Fruit fly (Drosophila melanogaster) Kc167 (cell line): ENCODE data around the gene psd.

Experiments used
- Myc ChIP-seq: fragments of >200 bp; optimal IDR thresholded peaks from 2 replicates; lab custom pipeline; 2017; ENCODE audit warnings: missing external identifiers
- Sin3A ChIP-seq: fragments of >200 bp; optimal IDR thresholded peaks from 2 replicates; lab custom pipeline; 2018; ENCODE audit warnings: missing external identifiers
- h ChIP-seq: fragments of >200 bp; optimal IDR thresholded peaks from 3 replicates; lab custom pipeline; 2018; ENCODE audit warnings: missing external identifiers
- insv ChIP-seq: fragments of >200 bp; optimal IDR thresholded peaks from 3 replicates; lab custom pipeline; 2018; ENCODE audit warnings: missing external identifiers
- psq ChIP-seq: fragments of >200 bp; optimal IDR thresholded peaks from 2 replicates; lab custom pipeline; 2017; ENCODE audit warnings: missing external identifiers
- ttk ChIP-seq: sonication (Bioruptor generic); optimal IDR thresholded peaks from 2 replicates; lab custom pipeline; 2017; ENCODE audit warnings: missing external identifiers

The psd gene

DNA sequence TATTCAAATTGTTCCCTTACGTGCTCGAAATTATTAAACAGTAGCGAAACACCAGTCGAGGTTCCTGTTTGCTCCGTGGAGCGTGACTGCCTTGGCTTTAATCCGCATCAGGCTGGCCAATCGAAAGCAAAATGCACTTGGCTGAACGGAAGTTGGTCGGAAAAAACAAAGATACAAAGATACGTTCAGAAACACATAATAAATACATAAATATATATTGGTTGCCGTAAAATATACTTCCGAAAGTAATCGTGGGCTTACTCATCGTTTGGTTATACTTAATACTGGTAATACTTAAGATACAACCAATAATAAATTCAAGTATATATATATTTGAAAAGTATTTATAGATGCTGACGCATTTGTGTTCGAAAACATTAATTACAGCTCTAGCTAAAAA, at the start of gene psd:
Gene psd, minus strand, starts transcription at position 101 of the 400 bp plus-strand sequence.
- TF ChIP-seq psq (lab: Kevin White, UChicago) (no peak), insv (lab: Kevin White, UChicago) (no peak), h (lab: Kevin White, UChicago) (no peak), Myc (lab: Kevin White, UChicago) (no peak), Sin3A (lab: Kevin White, UChicago) (no peak), ttk (no peak)

DNA sequence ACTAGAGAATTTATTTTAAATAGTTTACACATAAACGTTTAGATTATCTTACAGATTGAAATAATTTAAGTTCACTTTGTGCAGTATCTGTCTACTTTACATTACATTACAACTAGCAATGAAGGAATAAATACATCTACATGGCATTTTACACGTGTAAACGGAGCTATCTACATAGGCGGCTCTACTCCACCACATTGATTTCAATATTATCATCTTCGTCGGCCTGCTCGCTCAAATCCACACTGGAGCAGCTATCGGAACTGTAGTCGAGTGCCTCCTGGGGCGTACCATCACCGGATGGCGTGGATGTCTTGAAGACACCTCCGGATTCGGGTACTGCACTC, 48.3 kb upstream of the psd start:
- TF ChIP-seq ttk (no peak), Myc (lab: Kevin White, UChicago) (no peak), Sin3A (lab: Kevin White, UChicago) (no peak), psq (lab: Kevin White, UChicago) (no peak), insv (lab: Kevin White, UChicago) (no peak), h (lab: Kevin White, UChicago) (no peak)

dm6 chr2L:6012303-6013070, 47.7 kb upstream of the psd start, which contains the start of gene CG9098:
CG9098 (minus strand) TSS chr2L:6012338.
- no peak for TF ChIP-seq insv (lab: Kevin White, UChicago)

dm6 chr2L:6006508-6007232, 41.9 kb upstream of the psd start, which contains the start of gene Gal:
Gal (minus strand) TSS chr2L:6006827.
- TF ChIP-seq psq (lab: Kevin White, UChicago) (no peak), Myc (lab: Kevin White, UChicago) (no peak), insv (lab: Kevin White, UChicago) (no peak)

- TF ChIP-seq h (lab: Kevin White, UChicago) (no peak), ttk (no peak), Myc (lab: Kevin White, UChicago) (no peak)
These were observed 35.3 kb upstream of the psd start, which contains the start of gene Tsp26A for dm6 chr2L:6000065-6000464. Tsp26A (plus strand) TSS chr2L:6000228.

DNA sequence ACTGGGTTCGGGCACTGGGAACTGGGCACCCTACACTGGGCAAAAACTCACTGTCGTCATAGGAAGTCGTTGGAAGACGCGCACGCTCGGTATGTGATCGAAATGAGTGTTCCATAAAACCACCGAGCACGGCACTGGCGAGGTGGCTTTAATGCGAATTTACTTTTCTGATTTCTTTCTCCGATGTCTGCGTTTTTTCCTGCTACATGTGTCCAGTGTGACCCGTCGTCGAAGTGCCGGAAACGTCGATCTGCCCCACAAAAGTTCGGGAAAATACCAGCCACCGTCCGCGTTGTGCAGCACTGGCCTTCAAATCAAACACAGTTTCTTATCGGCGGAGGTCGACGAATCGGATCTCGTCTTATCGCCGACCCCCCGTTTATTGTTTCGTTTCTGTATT, 34.5 kb upstream of the psd start, which contains the start of gene Kdm5:
Gene Kdm5, minus strand, starts transcription at position 255 of the 400 bp plus-strand sequence.
- no peak for TF ChIP-seq Sin3A (lab: Kevin White, UChicago)
- TF ChIP-seq psq (lab: Kevin White, UChicago), result no peak
- no peak for TF ChIP-seq insv (lab: Kevin White, UChicago)
- no peak for TF ChIP-seq ttk

dm6 chr2L:5998383-5998782, 33.6 kb upstream of the psd start:
- TF ChIP-seq Myc (lab: Kevin White, UChicago), result no peak
- TF ChIP-seq insv (lab: Kevin White, UChicago), result no peak
- no peak for TF ChIP-seq h (lab: Kevin White, UChicago)
- TF ChIP-seq Sin3A (lab: Kevin White, UChicago), result no peak
- TF ChIP-seq ttk, result no peak
- no peak for TF ChIP-seq psq (lab: Kevin White, UChicago)

dm6 chr2L:5997609-5998229, 33.0 kb upstream of the psd start:
- TF ChIP-seq h (lab: Kevin White, UChicago), result no peak
- no peak for TF ChIP-seq psq (lab: Kevin White, UChicago)
- TF ChIP-seq ttk, result no peak
- TF ChIP-seq Myc (lab: Kevin White, UChicago), result no peak
- TF ChIP-seq Sin3A (lab: Kevin White, UChicago), result no peak
- no peak for TF ChIP-seq insv (lab: Kevin White, UChicago)

DNA sequence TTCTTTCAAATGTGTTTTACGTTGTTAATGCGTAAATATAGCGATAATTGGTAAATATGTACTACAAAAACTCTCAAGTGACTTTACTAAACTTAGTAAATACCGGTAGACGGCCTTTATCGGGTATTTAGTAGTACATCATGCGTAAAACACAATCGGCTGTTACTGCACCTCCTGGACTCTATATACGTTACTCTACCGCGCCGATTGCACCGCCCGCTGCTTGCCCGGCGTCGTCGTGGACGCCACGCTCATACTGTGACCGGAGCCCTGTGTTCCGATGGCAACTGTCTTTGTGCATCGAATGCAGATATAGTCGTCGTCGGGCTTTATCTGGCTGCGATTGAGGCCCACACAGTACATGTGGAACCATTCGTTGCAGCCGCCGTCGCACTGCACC, 25.7 kb upstream of the psd start:
- no peak for TF ChIP-seq ttk
- no peak for TF ChIP-seq insv (lab: Kevin White, UChicago)
- TF ChIP-seq Myc (lab: Kevin White, UChicago), result no peak
- TF ChIP-seq h (lab: Kevin White, UChicago), result no peak
- TF ChIP-seq psq (lab: Kevin White, UChicago), result no peak
- no peak for TF ChIP-seq Sin3A (lab: Kevin White, UChicago)

DNA sequence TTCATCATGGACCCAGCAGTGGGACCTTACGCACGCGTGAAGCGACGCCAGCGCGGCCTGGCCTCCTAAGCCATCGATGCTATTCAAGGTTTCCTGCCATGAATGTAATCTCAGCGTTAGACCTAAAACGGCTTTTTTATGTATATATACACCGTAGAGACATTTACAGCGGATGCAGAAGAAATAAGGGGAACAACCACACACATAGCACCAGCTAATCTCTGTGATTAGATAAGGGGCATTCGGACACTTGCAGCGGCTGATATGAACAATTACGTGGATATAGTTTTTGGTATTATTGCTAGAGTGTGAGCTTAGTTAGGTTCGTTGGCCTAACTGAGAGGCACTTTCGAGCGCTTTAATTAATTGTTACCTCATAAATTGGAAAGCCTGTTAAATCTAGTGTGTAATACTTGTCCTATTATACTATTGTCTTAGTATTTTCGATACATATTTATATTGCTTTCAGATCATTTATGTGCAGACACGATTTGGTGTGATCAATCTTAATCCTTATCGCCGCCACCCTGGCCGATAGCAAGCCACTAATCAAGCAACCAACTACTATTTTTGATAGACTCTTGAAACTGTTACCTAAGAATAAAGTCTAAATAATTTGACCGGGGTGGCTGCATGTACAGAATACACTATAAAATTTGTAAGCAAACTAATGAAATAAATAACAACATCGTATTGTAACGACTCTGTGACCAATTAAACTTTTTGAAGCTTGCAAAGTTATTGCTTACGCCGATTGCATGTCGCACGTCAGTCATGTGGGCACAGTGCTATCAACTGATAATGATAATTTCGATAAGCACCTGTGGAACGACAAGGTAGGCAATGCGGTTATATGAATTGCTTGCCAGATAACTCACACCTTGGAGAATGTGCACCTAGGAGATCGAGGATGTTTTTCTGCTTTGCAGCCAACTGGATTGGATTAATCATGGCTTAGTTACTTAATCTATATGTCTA, 23.7 kb upstream of the psd start:
- TF ChIP-seq Myc (lab: Kevin White, UChicago), result no peak
- no peak for TF ChIP-seq Sin3A (lab: Kevin White, UChicago)
- TF ChIP-seq psq (lab: Kevin White, UChicago), result no peak
- no peak for TF ChIP-seq ttk
- no peak for TF ChIP-seq h (lab: Kevin White, UChicago)
- TF ChIP-seq insv (lab: Kevin White, UChicago), result no peak

- TF ChIP-seq insv (lab: Kevin White, UChicago) (no peak), Myc (lab: Kevin White, UChicago) (no peak), psq (lab: Kevin White, UChicago) (no peak), ttk (no peak), Sin3A (lab: Kevin White, UChicago) (no peak), h (lab: Kevin White, UChicago) (no peak)
These were observed 22.2 kb upstream of the psd start for dm6 chr2L:5986940-5987339.
